Worm (Caenorhabditis elegans) whole organism, L3 larva: ENCODE data around the gene dli-1.

Experiments used
- R02D3.7 ChIP-seq: fragments of 150-350 bp; optimal IDR thresholded peaks from 2 replicates; lab custom pipeline; 2014; ENCODE audit warnings: missing biosample characterization, missing genetic modification characterization
- ZK546.5 ChIP-seq: sonication (generic microtip); optimal IDR thresholded peaks from 2 replicates; lab custom pipeline; 2017; ENCODE audit warnings: missing biosample characterization, missing genetic modification characterization
- aly-2 ChIP-seq: fragments of 150-350 bp; optimal IDR thresholded peaks from 2 replicates; lab custom pipeline; 2014; ENCODE audit warnings: missing biosample characterization, missing genetic modification characterization
- ama-1 ChIP-seq: fragments of 150-350 bp; optimal IDR thresholded peaks from 2 replicates; lab custom pipeline; 2018
- ceh-16 ChIP-seq: sonication (generic microtip); optimal IDR thresholded peaks from 2 replicates; lab custom pipeline; 2017; ENCODE audit warnings: missing biosample characterization, missing genetic modification characterization
- ceh-28 ChIP-seq: fragments of 150-350 bp; optimal IDR thresholded peaks from 2 replicates; lab custom pipeline; 2014; ENCODE audit warnings: missing biosample characterization, missing genetic modification reagents, missing genetic modification characterization
- ceh-82 ChIP-seq: fragments of 150-350 bp; optimal IDR thresholded peaks from 2 replicates; lab custom pipeline; 2014; ENCODE audit warnings: missing biosample characterization, missing genetic modification characterization
- ceh-9 ChIP-seq: sonication (generic microtip); optimal IDR thresholded peaks from 2 replicates; lab custom pipeline; 2018; ENCODE audit warnings: missing biosample characterization, missing genetic modification characterization
- daf-12 ChIP-seq: fragments of 150-350 bp; optimal IDR thresholded peaks from 2 replicates; lab custom pipeline; 2014; ENCODE audit warnings: missing biosample characterization, missing genetic modification reagents, missing genetic modification characterization
- egl-27 ChIP-seq: sonication (generic microtip); optimal IDR thresholded peaks from 4 replicates; lab custom pipeline; 2017; ENCODE audit warnings: missing biosample characterization, missing genetic modification reagents, missing genetic modification characterization
- egl-5 ChIP-seq: fragments of 150-350 bp; optimal IDR thresholded peaks from 2 replicates; lab custom pipeline; 2017; ENCODE audit warnings: missing biosample characterization, missing genetic modification reagents, missing genetic modification characterization, inconsistent platforms
- elt-1 ChIP-seq: fragments of 150-350 bp; optimal IDR thresholded peaks from 2 replicates; lab custom pipeline; 2014; ENCODE audit warnings: missing biosample characterization, missing genetic modification characterization
- elt-2 ChIP-seq: sonication (generic microtip); optimal IDR thresholded peaks from 2 replicates; lab custom pipeline; 2016; ENCODE audit warnings: missing genetic modification reagents, mild to moderate bottlenecking, missing genetic modification characterization, missing compliant biosample characterization
- eor-1 ChIP-seq, 2 experiments: fragments of 150-350 bp; optimal IDR thresholded peaks; 2 replicates each; lab custom pipeline; 2014 to 2018; ENCODE audit warnings: missing biosample characterization in 2 of 2, missing genetic modification characterization in 2 of 2
- fkh-10 ChIP-seq: sonication (generic microtip); optimal IDR thresholded peaks from 2 replicates; lab custom pipeline; 2017; ENCODE audit warnings: missing biosample characterization, missing genetic modification reagents, missing genetic modification characterization
- fkh-2 ChIP-seq: fragments of 150-350 bp; optimal IDR thresholded peaks from 2 replicates; lab custom pipeline; 2014; ENCODE audit warnings: missing biosample characterization, missing genetic modification reagents, missing genetic modification characterization
- fos-1 ChIP-seq: fragments of 150-350 bp; optimal IDR thresholded peaks from 2 replicates; lab custom pipeline; 2014; ENCODE audit warnings: missing biosample characterization, missing genetic modification characterization
- hmg-11 ChIP-seq: sonication (generic microtip); optimal IDR thresholded peaks from 2 replicates; lab custom pipeline; 2016; ENCODE audit warnings: missing genetic modification characterization, missing compliant biosample characterization
- jun-1 ChIP-seq: fragments of 150-350 bp; optimal IDR thresholded peaks from 2 replicates; lab custom pipeline; 2014; ENCODE audit warnings: missing biosample characterization, missing genetic modification reagents, missing genetic modification characterization
- lin-15B ChIP-seq: fragments of 150-350 bp; optimal IDR thresholded peaks from 2 replicates; lab custom pipeline; 2014; ENCODE audit warnings: missing biosample characterization, missing genetic modification characterization
- lin-39 ChIP-seq: fragments of 150-350 bp; optimal IDR thresholded peaks from 2 replicates; lab custom pipeline; 2018; ENCODE audit warnings: missing biosample characterization, missing genetic modification reagents, missing genetic modification characterization
- lsy-12 ChIP-seq: sonication (generic microtip); optimal IDR thresholded peaks from 2 replicates; lab custom pipeline; 2016; ENCODE audit warnings: mild to moderate bottlenecking, missing genetic modification characterization, missing compliant biosample characterization
- mdl-1 ChIP-seq: fragments of 150-350 bp; optimal IDR thresholded peaks from 2 replicates; lab custom pipeline; 2014; ENCODE audit warnings: missing biosample characterization, missing genetic modification characterization
- mml-1 ChIP-seq: fragments of 150-350 bp; sonication (generic microtip); optimal IDR thresholded peaks from 3 replicates; lab custom pipeline; 2014; ENCODE audit warnings: missing biosample characterization, missing genetic modification characterization
- nfya-1 ChIP-seq: sonication (generic microtip); optimal IDR thresholded peaks from 2 replicates; lab custom pipeline; 2017; ENCODE audit warnings: missing genetic modification characterization, mild to moderate bottlenecking, missing compliant biosample characterization, antibody characterized with exemption, moderate library complexity; ENCODE audit not compliant: insufficient read depth
- nhr-12 ChIP-seq: fragments of 150-350 bp; optimal IDR thresholded peaks from 2 replicates; lab custom pipeline; 2014; ENCODE audit warnings: missing biosample characterization, missing genetic modification characterization
- nhr-23 ChIP-seq: fragments of 150-350 bp; optimal IDR thresholded peaks from 2 replicates; lab custom pipeline; 2014; ENCODE audit warnings: missing biosample characterization, missing genetic modification reagents, missing genetic modification characterization
- nhr-237 ChIP-seq: fragments of 150-350 bp; optimal IDR thresholded peaks from 2 replicates; lab custom pipeline; 2014; ENCODE audit warnings: missing biosample characterization, missing genetic modification characterization
- nhr-25 ChIP-seq: sonication (generic microtip); optimal IDR thresholded peaks from 2 replicates; lab custom pipeline; 2017; ENCODE audit warnings: missing biosample characterization, missing genetic modification characterization
- nhr-28 ChIP-seq: fragments of 150-350 bp; optimal IDR thresholded peaks from 2 replicates; lab custom pipeline; 2014; ENCODE audit warnings: missing biosample characterization, missing genetic modification characterization
- nhr-43 ChIP-seq: sonication (generic microtip); optimal IDR thresholded peaks from 2 replicates; lab custom pipeline; 2016; ENCODE audit warnings: mild to moderate bottlenecking, missing genetic modification characterization, missing compliant biosample characterization; ENCODE audit not compliant: poor library complexity, severe bottlenecking
- nhr-67 ChIP-seq: fragments of 150-350 bp; optimal IDR thresholded peaks from 2 replicates; lab custom pipeline; 2014; ENCODE audit warnings: missing biosample characterization, missing genetic modification characterization
- nhr-76 ChIP-seq: fragments of 150-350 bp; sonication (generic microtip); optimal IDR thresholded peaks from 5 replicates; lab custom pipeline; 2014; ENCODE audit warnings: missing biosample characterization, missing genetic modification characterization
- pha-4 ChIP-seq: fragments of 150-350 bp; optimal IDR thresholded peaks from 2 replicates; lab custom pipeline; 2014; ENCODE audit warnings: missing biosample characterization, missing genetic modification reagents, missing genetic modification characterization
- pqm-1 ChIP-seq: fragments of 150-350 bp; optimal IDR thresholded peaks from 2 replicates; lab custom pipeline; 2017; ENCODE audit warnings: missing biosample characterization, missing genetic modification characterization, inconsistent platforms
- sea-2 ChIP-seq: fragments of 150-350 bp; sonication (generic microtip); optimal IDR thresholded peaks from 4 replicates; lab custom pipeline; 2014; ENCODE audit warnings: missing biosample characterization, missing genetic modification reagents, missing genetic modification characterization
- skn-1 ChIP-seq: fragments of 150-350 bp; optimal IDR thresholded peaks from 2 replicates; lab custom pipeline; 2014; ENCODE audit warnings: missing biosample characterization, missing genetic modification characterization
- snpc-4 ChIP-seq: fragments of 150-350 bp; optimal IDR thresholded peaks from 2 replicates; lab custom pipeline; 2014; ENCODE audit warnings: missing biosample characterization, missing genetic modification characterization
- unc-39 ChIP-seq: sonication (generic microtip); optimal IDR thresholded peaks from 4 replicates; lab custom pipeline; 2017; ENCODE audit warnings: missing biosample characterization, missing genetic modification characterization
- unc-62 ChIP-seq: fragments of 150-350 bp; sonication (generic microtip); optimal IDR thresholded peaks from 4 replicates; lab custom pipeline; 2014; ENCODE audit warnings: missing biosample characterization, missing genetic modification reagents, missing genetic modification characterization
- ztf-11 ChIP-seq: fragments of 150-350 bp; optimal IDR thresholded peaks from 2 replicates; lab custom pipeline; 2014; ENCODE audit warnings: missing biosample characterization, missing genetic modification characterization
- ztf-4 ChIP-seq: fragments of 150-350 bp; optimal IDR thresholded peaks from 2 replicates; lab custom pipeline; 2014; ENCODE audit warnings: missing biosample characterization, missing genetic modification characterization

dli-1 gene

ce11 chrIV:13100415-13100814 is 1.8 kb upstream of the dli-1 start, which contains the start of gene fask-1:
fask-1 (plus strand) TSS chrIV:13100715.
- TF ChIP-seq unc-62 (GFP tag; lab: Kevin White, UChicago): no peak
- no peak for TF ChIP-seq ztf-4 (tag; lab: Kevin White, UChicago)
- no peak for TF ChIP-seq ceh-82 (tag; lab: Kevin White, UChicago)
- no peak for TF ChIP-seq ama-1 (lab: Kevin White, UChicago)
- TF ChIP-seq lsy-12 (tag; lab: Kevin White, UChicago): no peak
- no peak for TF ChIP-seq eor-1 (tag; optimal IDR thresholded peaks at IDR 0.05; lab: Kevin White, UChicago)
- no peak for TF ChIP-seq egl-27 (tag; lab: Kevin White, UChicago)
- no peak for TF ChIP-seq nhr-67 (tag; lab: Kevin White, UChicago)
- TF ChIP-seq pqm-1 (tag; lab: Kevin White, UChicago): no peak
- no peak for TF ChIP-seq mdl-1 (tag; lab: Kevin White, UChicago)
- no peak for TF ChIP-seq daf-12 (tag; lab: Kevin White, UChicago)
- no peak for TF ChIP-seq fkh-2 (tag; lab: Kevin White, UChicago)
- TF ChIP-seq hmg-11: no peak
- TF ChIP-seq egl-5 (tag; lab: Kevin White, UChicago): no peak
- no peak for TF ChIP-seq fos-1 (tag; lab: Kevin White, UChicago)
- TF ChIP-seq nhr-76 (tag; lab: Kevin White, UChicago): no peak
- no peak for TF ChIP-seq lin-15B
- TF ChIP-seq snpc-4 (tag; lab: Kevin White, UChicago): no peak
- TF ChIP-seq nhr-237 (tag; lab: Kevin White, UChicago): no peak
- TF ChIP-seq, all 47 proteins: peak for 0

- TF ChIP-seq aly-2 (peak; percentile 30), nhr-12 (tag; lab: Kevin White, UChicago) (no peak), egl-27 (tag; lab: Kevin White, UChicago) (no peak), fkh-2 (tag; lab: Kevin White, UChicago) (no peak), ceh-82 (tag; lab: Kevin White, UChicago) (no peak), nhr-76 (tag; lab: Kevin White, UChicago) (no peak), ceh-9 (tag; lab: Kevin White, UChicago) (no peak), nhr-237 (tag; lab: Kevin White, UChicago) (no peak), elt-2 (no peak)
These were observed 1.8 kb downstream of the dli-1 start for ce11 chrIV:13096778-13097177.

ce11 chrIV:13095462-13095861 is 3.1 kb downstream of the dli-1 start, which contains the start of gene rfc-3:
rfc-3 (plus strand) TSS chrIV:13095762.
- TF ChIP-seq ceh-82 (tag; lab: Kevin White, UChicago): no peak
- TF ChIP-seq nhr-23 (tag; lab: Kevin White, UChicago): no peak
- no peak for TF ChIP-seq daf-12 (tag; lab: Kevin White, UChicago)
- no peak for TF ChIP-seq lin-15B
- no peak for TF ChIP-seq jun-1
- TF ChIP-seq pqm-1 (tag; lab: Kevin White, UChicago): no peak
- TF ChIP-seq nhr-76 (tag; lab: Kevin White, UChicago): no peak
- no peak for TF ChIP-seq ceh-28 (tag; lab: Kevin White, UChicago)
- no peak for TF ChIP-seq nhr-28 (tag; lab: Kevin White, UChicago)
- TF ChIP-seq ztf-4 (tag; lab: Kevin White, UChicago): no peak
- no peak for TF ChIP-seq egl-27 (tag; lab: Kevin White, UChicago)
- no peak for TF ChIP-seq R02D3.7 (tag; lab: Kevin White, UChicago)
- no peak for TF ChIP-seq unc-39 (tag; lab: Kevin White, UChicago)
- TF ChIP-seq skn-1: no peak
- TF ChIP-seq nhr-12 (tag; lab: Kevin White, UChicago): no peak
- no peak for TF ChIP-seq mml-1
- TF ChIP-seq unc-62 (GFP tag; lab: Kevin White, UChicago): no peak
- no peak for TF ChIP-seq sea-2 (GFP tag; lab: Kevin White, UChicago)
- TF ChIP-seq ZK546.5 (tag; lab: Kevin White, UChicago): no peak
- TF ChIP-seq fkh-10 (GFP tag; lab: Kevin White, UChicago): no peak

- TF ChIP-seq ceh-28 (tag; lab: Kevin White, UChicago) (peak; percentile 81), jun-1 (no peak), snpc-4 (tag; lab: Kevin White, UChicago) (peak; percentile 50), nhr-237 (tag; lab: Kevin White, UChicago) (no peak), lin-15B (peak; percentile 91), elt-1 (tag; lab: Kevin White, UChicago) (no peak), daf-12 (tag; lab: Kevin White, UChicago) (no peak), skn-1 (no peak), ztf-11 (tag; lab: Kevin White, UChicago) (no peak), fos-1 (tag; lab: Kevin White, UChicago) (no peak), nfya-1 (tag; lab: Kevin White, UChicago) (no peak), pha-4 (tag; lab: Kevin White, UChicago) (peak; percentile 86), nhr-25 (tag; lab: Kevin White, UChicago) (peak; percentile 58), mml-1 (no peak), hmg-11 (no peak), R02D3.7 (tag; lab: Kevin White, UChicago) (peak; percentile 16), ama-1 (lab: Kevin White, UChicago) (no peak), pqm-1 (tag; lab: Kevin White, UChicago) (peak; percentile 42), egl-5 (tag; lab: Kevin White, UChicago) (peak; percentile 29), nhr-76 (tag; lab: Kevin White, UChicago) (no peak), ceh-16 (tag; lab: Kevin White, UChicago) (no peak), eor-1 (tag; optimal IDR thresholded peaks at IDR 0.05; lab: Kevin White, UChicago) (no peak), lin-39 (tag; lab: Kevin White, UChicago) (peak; percentile 45), nhr-23 (tag; lab: Kevin White, UChicago) (peak; percentile 63), nhr-12 (tag; lab: Kevin White, UChicago) (no peak), nhr-43 (tag; lab: Kevin White, UChicago) (peak; percentile 25), unc-62 (GFP tag; lab: Kevin White, UChicago) (no peak), ceh-9 (tag; lab: Kevin White, UChicago) (no peak), ztf-4 (tag; lab: Kevin White, UChicago) (no peak), sea-2 (GFP tag; lab: Kevin White, UChicago) (no peak)
These were observed 4.9 kb downstream of the dli-1 start, which contains the start of the genes prcc-1 and C39E9.12 for ce11 chrIV:13093677-13094076. prcc-1 (minus strand) TSS chrIV:13093795. C39E9.12 (plus strand) TSS chrIV:13094007.
